Fruit fly (Drosophila melanogaster) whole organism, prepupa: ENCODE measurements around the gene CG14915.

Experiments used
- CG10669 ChIP-seq: fragments of 200-800 bp; sonication (Bioruptor generic); optimal IDR thresholded peaks from 3 replicates; lab custom pipeline; 2018; ENCODE audit warnings: missing biosample characterization, mild to moderate bottlenecking, missing genetic modification characterization, moderate library complexity
- CG11762 ChIP-seq: fragments of 200-800 bp; sonication (Bioruptor generic); optimal IDR thresholded peaks from 3 replicates; lab custom pipeline; 2016; ENCODE audit warnings: missing biosample characterization, missing genetic modification characterization; ENCODE audit not compliant: insufficient read depth
- CG11902 ChIP-seq: fragments of 200-800 bp; sonication (Bioruptor generic); optimal IDR thresholded peaks from 3 replicates; lab custom pipeline; 2016; ENCODE audit warnings: missing biosample characterization, missing genetic modification characterization
- CG1621 ChIP-seq: fragments of 200-800 bp; sonication (Bioruptor generic); optimal IDR thresholded peaks from 3 replicates; lab custom pipeline; 2018; ENCODE audit warnings: missing biosample characterization, mild to moderate bottlenecking, missing genetic modification characterization
- CG16779 ChIP-seq: fragments of 200-800 bp; sonication (Bioruptor generic); optimal IDR thresholded peaks from 3 replicates; lab custom pipeline; 2017; ENCODE audit warnings: missing biosample characterization, mild to moderate bottlenecking, missing genetic modification characterization
- CG3032 ChIP-seq: fragments of 200-800 bp; optimal IDR thresholded peaks from 2 replicates; lab custom pipeline; 2019; ENCODE audit warnings: missing biosample characterization, mild to moderate bottlenecking, missing genetic modification characterization, moderate library complexity
- CG31627 ChIP-seq: fragments of 200-800 bp; sonication (Bioruptor generic); optimal IDR thresholded peaks from 3 replicates; lab custom pipeline; 2016; ENCODE audit warnings: missing biosample characterization, missing genetic modification characterization
- CG32006 ChIP-seq: fragments of 200-800 bp; sonication (Bioruptor generic); optimal IDR thresholded peaks from 3 replicates; lab custom pipeline; 2017; ENCODE audit warnings: missing biosample characterization, mild to moderate bottlenecking, missing genetic modification characterization
- CG3919 ChIP-seq: fragments of 200-800 bp; sonication (Bioruptor generic); optimal IDR thresholded peaks from 3 replicates; lab custom pipeline; 2016; ENCODE audit warnings: missing biosample characterization, missing genetic modification characterization
- CG6163 ChIP-seq: fragments of 200-800 bp; sonication (Bioruptor generic); IDR thresholded peaks from 3 replicates; pipeline ENCODE4 v1.3.6; 2022; ENCODE audit warnings: missing biosample characterization, missing genetic modification characterization
- CG6276 ChIP-seq: fragments of 200-800 bp; sonication (Bioruptor generic); optimal IDR thresholded peaks from 2 replicates; lab custom pipeline; 2017; ENCODE audit warnings: missing biosample characterization, mild to moderate bottlenecking, missing genetic modification characterization
- CG6792 ChIP-seq: fragments of 200-800 bp; sonication (Bioruptor generic); optimal IDR thresholded peaks from 3 replicates; lab custom pipeline; 2016; ENCODE audit warnings: missing biosample characterization, missing genetic modification characterization
- CG6808 ChIP-seq: fragments of 200-800 bp; sonication (Bioruptor generic); optimal IDR thresholded peaks from 3 replicates; lab custom pipeline; 2017; ENCODE audit warnings: missing biosample characterization, missing genetic modification characterization, mild to moderate bottlenecking, moderate library complexity, missing genetic modification reagents
- CG7368 ChIP-seq: fragments of 200-800 bp; sonication (Bioruptor generic); optimal IDR thresholded peaks from 3 replicates; lab custom pipeline; 2016; ENCODE audit warnings: missing biosample characterization, missing genetic modification characterization
- CG9139 ChIP-seq: fragments of 200-800 bp; sonication (Bioruptor generic); optimal IDR thresholded peaks from 3 replicates; lab custom pipeline; 2017; ENCODE audit warnings: missing biosample characterization, mild to moderate bottlenecking, missing genetic modification characterization
- Eip75B ChIP-seq: fragments of 200-800 bp; sonication (Bioruptor generic); optimal IDR thresholded peaks from 3 replicates; lab custom pipeline; 2016; ENCODE audit warnings: missing biosample characterization, missing genetic modification characterization
- Eip78C ChIP-seq: fragments of 200-800 bp; sonication (Bioruptor generic); peaks from one replicate; lab custom pipeline; 2016; ENCODE audit warnings: missing biosample characterization, missing genetic modification characterization
- Ets21C ChIP-seq: fragments of 200-800 bp; sonication (Bioruptor generic); optimal IDR thresholded peaks from 3 replicates; lab custom pipeline; 2016; ENCODE audit warnings: missing biosample characterization, missing genetic modification characterization
- Hr38 ChIP-seq: sonication (Bioruptor generic); optimal IDR thresholded peaks from 2 replicates; lab custom pipeline; 2016; ENCODE audit warnings: missing biosample characterization, missing genetic modification characterization
- Hr39 ChIP-seq: fragments of 200-800 bp; sonication (Bioruptor generic); optimal IDR thresholded peaks from 2 replicates; lab custom pipeline; 2016; ENCODE audit warnings: missing biosample characterization, missing genetic modification characterization
- Hr4 ChIP-seq: fragments of 200-800 bp; sonication (Bioruptor generic); optimal IDR thresholded peaks from 3 replicates; lab custom pipeline; 2016; ENCODE audit warnings: missing biosample characterization, missing genetic modification characterization
- Lpt ChIP-seq: fragments of 200-800 bp; sonication (Bioruptor generic); optimal IDR thresholded peaks from 3 replicates; lab custom pipeline; 2016; ENCODE audit warnings: missing biosample characterization, missing genetic modification characterization
- OdsH ChIP-seq: fragments of 200-800 bp; sonication (Bioruptor generic); optimal IDR thresholded peaks from 3 replicates; lab custom pipeline; 2016; ENCODE audit warnings: missing biosample characterization, missing genetic modification characterization
- Smox ChIP-seq: fragments of 200-800 bp; sonication (Bioruptor generic); optimal IDR thresholded peaks from 3 replicates; lab custom pipeline; 2016; ENCODE audit warnings: missing biosample characterization, missing genetic modification characterization
- Sox102F ChIP-seq: fragments of 200-800 bp; sonication (Bioruptor generic); optimal IDR thresholded peaks from 2 replicates; lab custom pipeline; 2016; ENCODE audit warnings: missing biosample characterization, mild to moderate bottlenecking, missing genetic modification characterization
- Sox15 ChIP-seq: fragments of 200-800 bp; sonication (Bioruptor generic); optimal IDR thresholded peaks from 3 replicates; lab custom pipeline; 2016; ENCODE audit warnings: missing biosample characterization, missing genetic modification characterization
- achi ChIP-seq: fragments of 200-800 bp; sonication (Bioruptor generic); optimal IDR thresholded peaks from 3 replicates; lab custom pipeline; 2016; ENCODE audit warnings: missing biosample characterization, missing genetic modification characterization
- acj6 ChIP-seq: fragments of 200-800 bp; sonication (Bioruptor generic); optimal IDR thresholded peaks from 3 replicates; lab custom pipeline; 2016; ENCODE audit warnings: missing biosample characterization, missing genetic modification characterization
- cyc ChIP-seq: fragments of 200-800 bp; sonication (Bioruptor generic); optimal IDR thresholded peaks from 3 replicates; lab custom pipeline; 2016; ENCODE audit warnings: missing biosample characterization, missing genetic modification characterization
- dac ChIP-seq: fragments of 200-800 bp; sonication (Bioruptor generic); optimal IDR thresholded peaks from 2 replicates; lab custom pipeline; 2017; ENCODE audit warnings: missing biosample characterization, mild to moderate bottlenecking, missing genetic modification characterization
- dsx ChIP-seq: fragments of 200-800 bp; optimal IDR thresholded peaks from 3 replicates; lab custom pipeline; 2019; ENCODE audit warnings: missing biosample characterization, mild to moderate bottlenecking, missing genetic modification characterization, moderate library complexity; ENCODE audit not compliant: poor library complexity, severe bottlenecking
- eg ChIP-seq: fragments of 200-800 bp; sonication (Bioruptor generic); IDR thresholded peaks from 3 replicates; pipeline ENCODE4 v1.3.6; 2022; ENCODE audit warnings: missing biosample characterization, missing genetic modification characterization
- esn ChIP-seq: fragments of 200-800 bp; sonication (Bioruptor generic); optimal IDR thresholded peaks from 2 replicates; lab custom pipeline; 2016; ENCODE audit warnings: missing biosample characterization, mild to moderate bottlenecking, missing genetic modification characterization, moderate library complexity
- fd59A ChIP-seq: fragments of 200-800 bp; sonication (Bioruptor generic); optimal IDR thresholded peaks from 2 replicates; lab custom pipeline; 2017; ENCODE audit warnings: missing biosample characterization, mild to moderate bottlenecking, missing genetic modification characterization, missing genetic modification reagents
- fd85E ChIP-seq: fragments of 200-800 bp; sonication (Bioruptor generic); optimal IDR thresholded peaks from 3 replicates; lab custom pipeline; 2016; ENCODE audit warnings: missing biosample characterization, missing genetic modification characterization
- fkh ChIP-seq: fragments of 200-800 bp; sonication (Bioruptor generic); optimal IDR thresholded peaks from 3 replicates; lab custom pipeline; 2017; ENCODE audit warnings: missing biosample characterization, mild to moderate bottlenecking, missing genetic modification characterization, moderate library complexity
- pdm3 ChIP-seq: fragments of 200-800 bp; sonication (Bioruptor generic); optimal IDR thresholded peaks from 3 replicates; lab custom pipeline; 2016; ENCODE audit warnings: missing biosample characterization, missing genetic modification characterization
- salr ChIP-seq, 2 experiments: fragments of 200-800 bp; sonication (Bioruptor generic); optimal IDR thresholded peaks; 3 replicates each; lab custom pipeline; 2016 to 2018; ENCODE audit warnings: missing biosample characterization in 2 of 2, missing genetic modification characterization in 2 of 2, mild to moderate bottlenecking in 1 of 2
- spab ChIP-seq: fragments of 200-800 bp; sonication (Bioruptor generic); optimal IDR thresholded peaks from 2 replicates; lab custom pipeline; 2017; ENCODE audit warnings: missing biosample characterization, mild to moderate bottlenecking, missing genetic modification characterization, missing genetic modification reagents
- ss ChIP-seq, 2 experiments: fragments of 200-800 bp; sonication (Bioruptor generic); optimal IDR thresholded peaks; 2 replicates in 1 of 2; 3 replicates in 1 of 2; lab custom pipeline; 2017 to 2018; ENCODE audit warnings: mild to moderate bottlenecking in 2 of 2, missing biosample characterization in 2 of 2, missing genetic modification characterization in 2 of 2, moderate library complexity in 1 of 2
- svp ChIP-seq: fragments of 200-800 bp; sonication (Bioruptor generic); peaks from one replicate; lab custom pipeline; 2016; ENCODE audit warnings: missing biosample characterization, missing genetic modification characterization
- vri ChIP-seq: fragments of 200-800 bp; sonication (Bioruptor generic); optimal IDR thresholded peaks from 3 replicates; lab custom pipeline; 2016; ENCODE audit warnings: missing biosample characterization, mild to moderate bottlenecking, missing genetic modification characterization

Gene CG14915

DNA sequence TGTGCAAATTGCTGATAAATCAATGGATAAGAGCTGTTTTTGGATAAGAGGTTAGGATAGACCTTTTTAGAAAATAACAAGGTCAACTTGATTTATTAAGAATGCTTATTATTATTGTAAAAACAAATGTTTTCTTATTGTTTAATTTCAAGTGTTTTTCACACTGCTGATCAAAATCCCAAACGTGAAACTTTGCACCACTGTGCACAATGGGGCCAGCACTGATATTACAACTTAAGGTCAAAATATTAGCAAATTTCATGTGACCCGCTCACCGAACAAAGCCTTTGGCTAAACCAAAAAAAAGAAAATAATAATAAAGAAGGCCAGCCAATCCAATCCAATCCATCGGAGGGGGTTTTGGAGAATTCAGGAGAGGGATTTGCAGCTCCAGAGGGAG, 48.0 kb upstream of the CG14915 start (continued):
- no peak for TF ChIP-seq spab (GFP tag; lab: Kevin White, UChicago)
- peak; percentile 39 for TF ChIP-seq esn (GFP tag; lab: Kevin White, UChicago)
- no peak for TF ChIP-seq CG6808 (GFP tag; lab: Kevin White, UChicago)
- peak; percentile 26 for TF ChIP-seq Smox (GFP tag; lab: Kevin White, UChicago)
- TF ChIP-seq eg, result no peak
- TF ChIP-seq fd85E, result no peak
- no peak for TF ChIP-seq Eip75B (GFP tag; lab: Kevin White, UChicago)
- no peak for TF ChIP-seq CG11902
- peak; percentile 28 for TF ChIP-seq pdm3 (GFP tag; lab: Kevin White, UChicago)
- no peak for TF ChIP-seq CG6276 (GFP tag; lab: Kevin White, UChicago)
- no peak for TF ChIP-seq CG10669 (GFP tag; lab: Kevin White, UChicago)
- peak; percentile 1 for TF ChIP-seq vri (GFP tag; lab: Kevin White, UChicago)
- no peak for TF ChIP-seq Lpt (GFP tag; lab: Kevin White, UChicago)
- peak; percentile 9 for TF ChIP-seq Hr39 (GFP tag; lab: Kevin White, UChicago)
- TF ChIP-seq CG6163 (GFP tag; lab: Robert Waterston, UW), result peak; percentile 41; the same call in 1 of the 3 replicates
- TF ChIP-seq CG31627 (GFP tag; lab: Kevin White, UChicago), result peak; percentile 9
- no peak for TF ChIP-seq CG1621 (tag; lab: Kevin White, UChicago)
- peak; percentile 15 for TF ChIP-seq Ets21C (GFP tag; lab: Kevin White, UChicago)
- TF ChIP-seq fd59A (GFP tag; lab: Kevin White, UChicago), result no peak
- TF ChIP-seq Hr4 (GFP tag; lab: Kevin White, UChicago), result peak; percentile 25
- TF ChIP-seq ss (GFP tag; optimal IDR thresholded peaks at IDR 0.05; lab: Kevin White, UChicago), result no peak
- TF ChIP-seq CG6792 (GFP tag; lab: Kevin White, UChicago), result no peak
- TF ChIP-seq Sox102F (GFP tag; lab: Kevin White, UChicago), result peak; percentile 52
- TF ChIP-seq salr (GFP tag; optimal IDR thresholded peaks at IDR 0.05; lab: Kevin White, UChicago), result peak in 1 of 2 experiments; percentile 14
- TF ChIP-seq CG16779 (tag; lab: Kevin White, UChicago), result no peak
- peak; percentile 40 for TF ChIP-seq OdsH (GFP tag; lab: Kevin White, UChicago)
- TF ChIP-seq achi (GFP tag; lab: Kevin White, UChicago), result peak; percentile 39
- no peak for TF ChIP-seq CG7368 (GFP tag; lab: Kevin White, UChicago)
- no peak for TF ChIP-seq Sox15 (GFP tag; lab: Kevin White, UChicago)
- no peak for TF ChIP-seq dac
- TF ChIP-seq CG11762 (GFP tag; lab: Kevin White, UChicago), result no peak
- TF ChIP-seq CG32006, result peak; percentile 44
- TF ChIP-seq cyc (GFP tag; lab: Kevin White, UChicago), result peak; percentile 0
- TF ChIP-seq fkh (GFP tag; lab: Kevin White, UChicago), result no peak
- no peak for TF ChIP-seq CG9139 (GFP tag; lab: Kevin White, UChicago)
- no peak for TF ChIP-seq CG3919

DNA sequence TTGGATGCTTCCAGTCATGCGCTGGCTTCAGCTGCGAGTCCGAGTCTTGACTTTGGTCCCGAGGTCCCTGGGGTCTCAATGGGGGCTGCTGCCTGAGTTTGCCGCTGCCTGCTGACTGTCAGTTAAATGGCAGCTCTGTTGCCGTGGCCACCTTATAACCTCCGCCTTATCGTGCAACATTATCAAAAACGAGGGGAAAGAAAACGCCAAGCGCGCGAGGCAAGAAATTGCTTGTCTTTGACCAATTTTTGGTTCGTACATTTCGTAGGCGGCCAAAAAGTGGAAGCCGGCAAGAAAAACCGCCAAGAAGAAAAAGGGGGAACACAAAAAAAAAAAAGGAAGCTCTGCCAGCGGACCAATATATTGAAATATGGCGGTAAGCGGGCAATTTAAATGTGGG, 47.0 kb upstream of the CG14915 start:
- TF ChIP-seq OdsH (GFP tag; lab: Kevin White, UChicago) (no peak), Eip78C (GFP tag; lab: Kevin White, UChicago) (peak; percentile 62), esn (GFP tag; lab: Kevin White, UChicago) (no peak), svp (GFP tag; lab: Kevin White, UChicago) (peak; percentile 73), CG3032 (tag; lab: Kevin White, UChicago) (no peak), CG32006 (peak; percentile 2)
- TF ChIP-seq, all 60 proteins: peak for 3

DNA sequence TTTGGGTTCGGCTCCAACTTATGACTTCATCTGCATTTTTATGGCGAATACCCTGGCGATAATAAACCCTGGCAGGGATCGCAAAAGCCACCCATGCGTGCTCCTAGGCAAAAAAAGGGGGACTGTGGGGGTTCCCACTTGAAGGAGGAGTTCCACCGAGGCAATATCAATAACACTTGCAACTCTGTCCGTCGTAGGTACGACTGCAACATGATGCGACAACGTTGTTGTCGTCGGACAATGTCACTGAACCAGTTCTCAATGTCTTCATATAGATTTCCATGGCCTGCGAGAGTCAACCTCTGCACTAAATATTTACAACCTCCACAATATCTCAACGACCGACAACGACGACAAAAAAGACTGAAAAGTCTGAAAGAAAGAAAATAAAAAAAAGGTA, 43.6 kb upstream of the CG14915 start:
- TF ChIP-seq CG6808 (GFP tag; lab: Kevin White, UChicago) (peak; percentile 11), CG3032 (tag; lab: Kevin White, UChicago) (no peak), cyc (GFP tag; lab: Kevin White, UChicago) (no peak), dsx (GFP tag; lab: Kevin White, UChicago) (peak; percentile 92), Hr38 (no peak), acj6 (GFP tag; lab: Kevin White, UChicago) (no peak), ss (GFP tag; optimal IDR thresholded peaks at IDR 0.05; lab: Kevin White, UChicago) (peak; percentile 16 to 20), Lpt (GFP tag; lab: Kevin White, UChicago) (peak; percentile 21), CG9139 (GFP tag; lab: Kevin White, UChicago) (peak; percentile 5)
